Worm (Caenorhabditis elegans) whole organism, L2 larva: ENCODE measurements around the gene F33G12.6.

Experiments
- C34F6.9 ChIP-seq: fragments of 150-350 bp; optimal IDR thresholded peaks from 2 replicates; lab custom pipeline; 2014; ENCODE audit warnings: missing biosample characterization, missing genetic modification characterization
- F13H6.1 ChIP-seq: sonication (generic microtip); optimal IDR thresholded peaks from 2 replicates; lab custom pipeline; 2016; ENCODE audit warnings: missing genetic modification characterization, missing compliant biosample characterization
- ZK546.5 ChIP-seq: sonication (generic microtip); optimal IDR thresholded peaks from 2 replicates; lab custom pipeline; 2017; ENCODE audit warnings: missing biosample characterization, missing genetic modification characterization
- alr-1 ChIP-seq: fragments of 150-350 bp; optimal IDR thresholded peaks from 2 replicates; lab custom pipeline; 2014; ENCODE audit warnings: missing biosample characterization, missing genetic modification characterization
- aly-2 ChIP-seq: fragments of 150-350 bp; optimal IDR thresholded peaks from 2 replicates; lab custom pipeline; 2014; ENCODE audit warnings: missing biosample characterization, missing genetic modification characterization
- ama-1 ChIP-seq: fragments of 150-350 bp; optimal IDR thresholded peaks from 2 replicates; lab custom pipeline; 2018; ENCODE audit warnings: inconsistent platforms
- blmp-1 ChIP-seq: sonication (generic microtip); optimal IDR thresholded peaks from 2 replicates; lab custom pipeline; 2017; ENCODE audit warnings: missing genetic modification characterization, mild to moderate bottlenecking, missing compliant biosample characterization, antibody characterized with exemption, moderate library complexity; ENCODE audit not compliant: insufficient read depth
- ceh-16 ChIP-seq: fragments of 150-350 bp; optimal IDR thresholded peaks from 2 replicates; lab custom pipeline; 2014; ENCODE audit warnings: missing biosample characterization, missing genetic modification characterization
- ceh-82 ChIP-seq: fragments of 150-350 bp; optimal IDR thresholded peaks from 2 replicates; lab custom pipeline; 2014; ENCODE audit warnings: missing biosample characterization, missing genetic modification characterization
- crh-2 ChIP-seq: sonication (generic microtip); optimal IDR thresholded peaks from 2 replicates; lab custom pipeline; 2017; ENCODE audit warnings: missing biosample characterization, missing genetic modification characterization
- dmd-4 ChIP-seq: sonication (generic microtip); optimal IDR thresholded peaks from 2 replicates; lab custom pipeline; 2017; ENCODE audit warnings: missing biosample characterization, missing genetic modification characterization
- egl-27 ChIP-seq: sonication (generic microtip); optimal IDR thresholded peaks from 3 replicates; lab custom pipeline; 2017; ENCODE audit warnings: missing biosample characterization, missing genetic modification reagents, missing genetic modification characterization
- elt-1 ChIP-seq: fragments of 150-350 bp; optimal IDR thresholded peaks from 2 replicates; lab custom pipeline; 2014; ENCODE audit warnings: missing biosample characterization, missing genetic modification characterization
- elt-3 ChIP-seq: sonication (generic microtip); optimal IDR thresholded peaks from 2 replicates; lab custom pipeline; 2017; ENCODE audit warnings: missing biosample characterization, missing genetic modification characterization
- fos-1 ChIP-seq: fragments of 150-350 bp; optimal IDR thresholded peaks from 2 replicates; lab custom pipeline; 2014; ENCODE audit warnings: missing biosample characterization, missing genetic modification characterization
- gmeb-1 ChIP-seq: fragments of 150-350 bp; optimal IDR thresholded peaks from 2 replicates; lab custom pipeline; 2014; ENCODE audit warnings: missing biosample characterization, missing genetic modification characterization
- lin-13 ChIP-seq: fragments of 150-350 bp; optimal IDR thresholded peaks from 2 replicates; lab custom pipeline; 2014; ENCODE audit warnings: missing biosample characterization, missing genetic modification reagents, missing genetic modification characterization
- lsy-2 ChIP-seq, 2 experiments: fragments of 150-350 bp in 1 of 2; sonication (generic microtip) in 1 of 2; optimal IDR thresholded peaks; 2 replicates each; lab custom pipeline; 2014 to 2017; ENCODE audit warnings: missing biosample characterization in 2 of 2, missing genetic modification characterization in 2 of 2
- mab-5 ChIP-seq: fragments of 150-350 bp; optimal IDR thresholded peaks from 2 replicates; lab custom pipeline; 2014; ENCODE audit warnings: missing biosample characterization, missing genetic modification characterization
- mbf-1 ChIP-seq: sonication (generic microtip); optimal IDR thresholded peaks from 2 replicates; lab custom pipeline; 2017; ENCODE audit warnings: missing biosample characterization, missing genetic modification characterization
- mdl-1 ChIP-seq, 2 experiments: fragments of 150-350 bp in 1 of 2; sonication (generic microtip) in 1 of 2; optimal IDR thresholded peaks; 2 replicates each; lab custom pipeline; 2017; ENCODE audit warnings: missing biosample characterization in 2 of 2, missing genetic modification characterization in 2 of 2
- nhr-10 ChIP-seq: sonication (generic microtip); optimal IDR thresholded peaks from 2 replicates; lab custom pipeline; 2017; ENCODE audit warnings: missing biosample characterization, missing genetic modification characterization
- nhr-12 ChIP-seq: fragments of 150-350 bp; optimal IDR thresholded peaks from 2 replicates; lab custom pipeline; 2014; ENCODE audit warnings: missing biosample characterization, missing genetic modification characterization
- nhr-129 ChIP-seq: fragments of 150-350 bp; optimal IDR thresholded peaks from 2 replicates; lab custom pipeline; 2014; ENCODE audit warnings: missing biosample characterization, missing genetic modification characterization
- nhr-21 ChIP-seq: fragments of 150-350 bp; optimal IDR thresholded peaks from 2 replicates; lab custom pipeline; 2014; ENCODE audit warnings: missing biosample characterization, missing genetic modification characterization
- nhr-23 ChIP-seq: fragments of 150-350 bp; optimal IDR thresholded peaks from 2 replicates; lab custom pipeline; 2014; ENCODE audit warnings: missing biosample characterization, missing genetic modification reagents, missing genetic modification characterization
- nhr-237 ChIP-seq: fragments of 150-350 bp; optimal IDR thresholded peaks from 2 replicates; lab custom pipeline; 2014; ENCODE audit warnings: missing biosample characterization, missing genetic modification characterization
- nhr-25 ChIP-seq: fragments of 150-350 bp; sonication (generic microtip); optimal IDR thresholded peaks from 3 replicates; lab custom pipeline; 2014; ENCODE audit warnings: missing biosample characterization, missing genetic modification characterization
- nhr-6 ChIP-seq: fragments of 150-350 bp; optimal IDR thresholded peaks from 2 replicates; lab custom pipeline; 2014; ENCODE audit warnings: missing biosample characterization, missing genetic modification characterization
- nhr-77 ChIP-seq: fragments of 150-350 bp; optimal IDR thresholded peaks from 2 replicates; lab custom pipeline; 2014; ENCODE audit warnings: missing biosample characterization, missing genetic modification characterization
- sem-4 ChIP-seq: fragments of 150-350 bp; optimal IDR thresholded peaks from 2 replicates; lab custom pipeline; 2014; ENCODE audit warnings: missing biosample characterization, missing genetic modification reagents, missing genetic modification characterization
- skn-1 ChIP-seq: sonication (generic microtip); optimal IDR thresholded peaks from 2 replicates; lab custom pipeline; 2017; ENCODE audit warnings: missing biosample characterization, missing genetic modification characterization
- sma-3 ChIP-seq: sonication (generic microtip); optimal IDR thresholded peaks from 2 replicates; lab custom pipeline; 2016; ENCODE audit warnings: missing genetic modification reagents, missing genetic modification characterization, missing compliant biosample characterization
- sma-9 ChIP-seq, 2 experiments: fragments of 150-350 bp in 1 of 2; sonication (generic microtip) in 1 of 2; optimal IDR thresholded peaks; 2 replicates each; lab custom pipeline; 2014 to 2016; ENCODE audit warnings: missing genetic modification characterization in 2 of 2, mild to moderate bottlenecking in 1 of 2, missing biosample characterization in 1 of 2, missing compliant biosample characterization in 1 of 2, missing genetic modification reagents in 1 of 2, moderate library complexity in 1 of 2
- unc-62 ChIP-seq: fragments of 150-350 bp; optimal IDR thresholded peaks from 2 replicates; lab custom pipeline; 2014; ENCODE audit warnings: missing biosample characterization, missing genetic modification reagents, missing genetic modification characterization
- zag-1 ChIP-seq: fragments of 150-350 bp; optimal IDR thresholded peaks from 2 replicates; lab custom pipeline; 2014; ENCODE audit warnings: missing biosample characterization, missing genetic modification characterization
- ztf-1 ChIP-seq: fragments of 200-800 bp; sonication (Bioruptor generic); conservative IDR thresholded peaks from 2 replicates; pipeline ENCODE4 v1.3.6; 2022; ENCODE audit warnings: missing genetic modification characterization, missing compliant biosample characterization
- ztf-11 ChIP-seq: sonication (generic microtip); optimal IDR thresholded peaks from 2 replicates; lab custom pipeline; 2017; ENCODE audit warnings: missing biosample characterization, missing genetic modification characterization
- ztf-4 ChIP-seq: fragments of 150-350 bp; optimal IDR thresholded peaks from 2 replicates; lab custom pipeline; 2014; ENCODE audit warnings: missing biosample characterization, missing genetic modification characterization

Gene F33G12.6

DNA sequence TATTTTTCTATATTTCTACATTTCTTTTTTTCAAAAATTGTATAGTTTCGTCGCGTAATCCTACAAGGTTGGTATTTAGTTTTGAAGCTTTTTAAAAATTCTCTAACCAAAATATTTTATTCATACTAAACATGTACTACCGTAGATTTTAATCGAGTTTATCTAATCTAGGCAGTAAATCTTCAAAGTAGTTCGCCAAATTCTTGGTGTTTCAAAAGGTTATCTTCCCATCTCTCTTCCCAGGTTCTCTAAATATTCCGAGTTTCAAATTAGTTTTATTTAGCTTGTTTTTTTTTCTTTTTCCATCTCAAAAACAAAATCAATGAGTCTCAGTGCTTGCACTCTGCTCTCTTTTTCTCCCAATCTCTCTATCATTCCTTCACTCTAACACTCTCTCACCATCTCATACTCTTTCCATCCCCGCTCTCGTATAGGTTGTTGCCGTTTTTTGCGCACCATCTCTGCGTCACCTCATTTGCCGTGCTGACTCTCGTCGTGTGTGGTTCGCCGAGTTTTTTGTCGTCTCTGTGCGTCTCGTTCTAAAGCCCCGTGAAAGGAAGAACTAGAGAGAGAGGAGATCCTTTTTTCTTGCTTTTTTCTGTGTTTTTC, 32.6 kb upstream of the F33G12.6 start (continued):
- no peak for TF ChIP-seq ztf-4 (tag; lab: Kevin White, UChicago)

DNA sequence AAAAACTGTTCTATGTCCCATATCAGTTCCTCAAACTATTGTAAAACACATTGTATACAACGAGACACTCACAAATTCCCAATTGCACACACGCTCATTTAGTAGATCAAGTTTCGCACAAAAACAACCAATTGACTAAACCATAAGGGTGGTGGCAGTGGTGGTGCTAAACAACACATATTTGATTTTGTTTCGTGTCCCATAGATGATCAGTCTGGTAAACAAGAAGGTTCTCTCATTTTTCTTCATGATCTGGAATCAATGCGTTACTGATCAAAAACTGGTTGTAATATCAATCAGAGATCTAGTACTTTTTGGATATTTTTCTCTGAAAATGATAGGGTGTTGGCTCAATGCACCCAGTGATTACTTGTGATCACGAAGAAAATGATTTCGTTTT, 31.1 kb upstream of the F33G12.6 start:
- TF ChIP-seq ceh-16 (tag; lab: Kevin White, UChicago) (no peak), ama-1 (lab: Kevin White, UChicago) (no peak), nhr-12 (tag; lab: Kevin White, UChicago) (no peak), F13H6.1 (tag; lab: Kevin White, UChicago) (no peak), ZK546.5 (no peak), nhr-237 (tag; lab: Kevin White, UChicago) (no peak), alr-1 (no peak), mbf-1 (tag; lab: Kevin White, UChicago) (no peak)

- TF ChIP-seq zag-1 (tag; lab: Kevin White, UChicago) (no peak), blmp-1 (tag; lab: Kevin White, UChicago) (peak; percentile 53), gmeb-1 (tag; lab: Kevin White, UChicago) (peak; percentile 9), sma-3 (peak; percentile 34), elt-1 (tag; lab: Kevin White, UChicago) (no peak), unc-62 (GFP tag; lab: Kevin White, UChicago) (no peak), crh-2 (tag; lab: Kevin White, UChicago) (peak; percentile 68), fos-1 (tag; lab: Kevin White, UChicago) (peak; percentile 79), ztf-11 (no peak), nhr-23 (no peak), sma-9 (GFP tag; optimal IDR thresholded peaks at IDR 0.05; lab: Kevin White, UChicago) (peak; percentile 62), sma-9 (tag; optimal IDR thresholded peaks at IDR 0.05; lab: Kevin White, UChicago) (no peak), nhr-10 (tag; lab: Kevin White, UChicago) (no peak), nhr-25 (tag; lab: Kevin White, UChicago) (peak; percentile 67), ZK546.5 (no peak), mdl-1 (tag; optimal IDR thresholded peaks at IDR 0.05; lab: Kevin White, UChicago) (no peak), sem-4 (tag; lab: Kevin White, UChicago) (peak; percentile 14), dmd-4 (tag; lab: Kevin White, UChicago) (no peak), skn-1 (no peak), nhr-77 (tag; lab: Kevin White, UChicago) (no peak), nhr-237 (tag; lab: Kevin White, UChicago) (no peak), nhr-129 (tag; lab: Kevin White, UChicago) (peak; percentile 34), egl-27 (tag; lab: Kevin White, UChicago) (no peak), ceh-82 (tag; lab: Kevin White, UChicago) (no peak), elt-3 (tag; lab: Kevin White, UChicago) (no peak), lin-13 (GFP tag; lab: Kevin White, UChicago) (no peak), lsy-2 (tag; optimal IDR thresholded peaks at IDR 0.05; lab: Kevin White, UChicago) (peak in 1 of 2 experiments; percentile 43), ama-1 (lab: Kevin White, UChicago) (no peak), nhr-21 (tag; lab: Kevin White, UChicago) (peak; percentile 54), ztf-1 (GFP tag; lab: Robert Waterston, UW) (no peak)
Measured at ce11 chrII:5019389-5020108, 30.2 kb upstream of the F33G12.6 start.

DNA sequence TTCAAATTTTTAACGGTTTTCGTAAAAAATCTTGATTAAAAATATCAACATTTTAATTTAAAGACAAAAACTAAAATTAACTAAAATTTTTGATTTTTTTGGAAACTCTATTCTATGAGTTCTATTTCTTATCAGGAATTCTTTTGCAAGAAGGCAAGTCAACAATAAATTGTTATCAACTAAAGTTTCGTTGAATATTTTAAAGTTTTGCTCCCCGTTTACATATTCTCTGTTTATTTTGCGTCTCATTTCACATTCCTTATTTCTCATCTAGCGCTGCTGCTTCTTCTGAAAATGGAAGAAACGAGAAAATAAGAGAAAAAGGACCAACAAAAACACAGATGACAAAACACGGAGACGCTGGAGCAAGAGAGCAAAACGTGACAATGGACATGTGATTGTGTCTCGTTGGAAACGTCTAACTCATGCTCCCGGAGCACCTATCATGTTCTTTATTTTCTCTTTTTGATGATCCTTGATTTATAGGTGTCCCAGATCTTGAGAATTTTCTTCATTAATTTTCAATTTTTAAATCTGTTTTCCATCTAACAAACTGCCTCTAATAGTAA, 29.1 kb upstream of the F33G12.6 start:
- TF ChIP-seq egl-27 (tag; lab: Kevin White, UChicago) (no peak), C34F6.9 (tag; lab: Kevin White, UChicago) (peak; percentile 33), unc-62 (GFP tag; lab: Kevin White, UChicago) (no peak), nhr-10 (tag; lab: Kevin White, UChicago) (no peak), mab-5 (tag; lab: Kevin White, UChicago) (no peak), lsy-2 (tag; optimal IDR thresholded peaks at IDR 0.05; lab: Kevin White, UChicago) (no peak), nhr-25 (tag; lab: Kevin White, UChicago) (no peak), aly-2 (tag; lab: Kevin White, UChicago) (no peak), nhr-6 (no peak), fos-1 (tag; lab: Kevin White, UChicago) (peak; percentile 47), nhr-129 (tag; lab: Kevin White, UChicago) (peak; percentile 65), ama-1 (lab: Kevin White, UChicago) (no peak), alr-1 (no peak)
- TF ChIP-seq, all 48 proteins: peak for 3
